Worm (Caenorhabditis elegans) whole organism, late embryonic: ENCODE measurements around the gene ztf-30.

Source experiments
- C38D4.7 ChIP-seq: fragments of 200-800 bp; sonication (Bioruptor generic); optimal IDR thresholded peaks from 2 replicates; lab custom pipeline; 2018; ENCODE audit warnings: mild to moderate bottlenecking, missing genetic modification characterization, moderate library complexity, missing compliant biosample characterization
- F13H6.1 ChIP-seq: sonication (generic microtip); optimal IDR thresholded peaks from 2 replicates; lab custom pipeline; 2016; ENCODE audit warnings: missing genetic modification characterization, missing compliant biosample characterization
- K02D7.2 ChIP-seq: sonication (generic microtip); optimal IDR thresholded peaks from 2 replicates; lab custom pipeline; 2017; ENCODE audit warnings: mild to moderate bottlenecking, missing genetic modification characterization, missing compliant biosample characterization
- Y22D7AL.16 ChIP-seq: sonication (generic microtip); optimal IDR thresholded peaks from 2 replicates; lab custom pipeline; 2016; ENCODE audit warnings: missing genetic modification characterization, missing compliant biosample characterization
- ama-1 ChIP-seq: fragments of 150-350 bp; optimal IDR thresholded peaks from 2 replicates; lab custom pipeline; 2014
- ceh-18 ChIP-seq: sonication (generic microtip); optimal IDR thresholded peaks from 2 replicates; lab custom pipeline; 2016; ENCODE audit warnings: missing genetic modification characterization, missing compliant biosample characterization
- ceh-2 ChIP-seq: sonication (generic microtip); optimal IDR thresholded peaks from 2 replicates; lab custom pipeline; 2016; ENCODE audit warnings: missing genotype, missing genetic modification characterization, missing compliant biosample characterization
- ceh-22 ChIP-seq: sonication (generic microtip); optimal IDR thresholded peaks from 2 replicates; lab custom pipeline; 2017; ENCODE audit warnings: missing biosample characterization, missing genetic modification characterization
- ceh-24 ChIP-seq: sonication (generic microtip); optimal IDR thresholded peaks from 2 replicates; lab custom pipeline; 2016; ENCODE audit warnings: mild to moderate bottlenecking, missing genetic modification characterization, missing compliant biosample characterization
- ceh-45 ChIP-seq: fragments of 200-800 bp; sonication (Bioruptor generic); IDR thresholded peaks from 2 replicates; pipeline ENCODE4 v1.3.6; 2022; ENCODE audit warnings: missing genetic modification reagents, missing genetic modification characterization, missing compliant biosample characterization
- ceh-6 ChIP-seq: fragments of 200-800 bp; sonication (Bioruptor generic); optimal IDR thresholded peaks from 2 replicates; lab custom pipeline; 2018; ENCODE audit warnings: mild to moderate bottlenecking, missing genetic modification characterization, missing compliant biosample characterization
- ceh-9 ChIP-seq: sonication (generic microtip); optimal IDR thresholded peaks from 2 replicates; lab custom pipeline; 2016; ENCODE audit warnings: mild to moderate bottlenecking, missing genetic modification characterization, inconsistent platforms, missing compliant biosample characterization
- che-1 ChIP-seq: sonication (generic microtip); optimal IDR thresholded peaks from 2 replicates; lab custom pipeline; 2016; ENCODE audit warnings: mild to moderate bottlenecking, missing genetic modification characterization, missing compliant biosample characterization
- dve-1 ChIP-seq: sonication (generic microtip); optimal IDR thresholded peaks from 2 replicates; lab custom pipeline; 2017; ENCODE audit warnings: antibody characterized with exemption, mild to moderate bottlenecking, missing genetic modification characterization, missing compliant biosample characterization
- ets-4 ChIP-seq: sonication (generic microtip); optimal IDR thresholded peaks from 2 replicates; lab custom pipeline; 2016; ENCODE audit warnings: missing genetic modification characterization, missing compliant biosample characterization
- eyg-1 ChIP-seq: sonication (generic microtip); optimal IDR thresholded peaks from 2 replicates; lab custom pipeline; 2016; ENCODE audit warnings: missing genotype, missing genetic modification characterization, missing compliant biosample characterization
- fax-1 ChIP-seq: sonication (generic microtip); optimal IDR thresholded peaks from 2 replicates; lab custom pipeline; 2016; ENCODE audit warnings: missing genotype, missing genetic modification characterization, missing compliant biosample characterization
- fkh-10 ChIP-seq: fragments of 150-350 bp; optimal IDR thresholded peaks from 2 replicates; lab custom pipeline; 2014; ENCODE audit warnings: missing biosample characterization, missing genetic modification reagents, missing genetic modification characterization
- gmeb-2 ChIP-seq: sonication (generic microtip); optimal IDR thresholded peaks from 2 replicates; lab custom pipeline; 2016; ENCODE audit warnings: missing genetic modification characterization, inconsistent platforms, missing compliant biosample characterization
- hlh-15 ChIP-seq: sonication (generic microtip); optimal IDR thresholded peaks from 2 replicates; lab custom pipeline; 2016; ENCODE audit warnings: missing genetic modification characterization, missing compliant biosample characterization
- hlh-30 ChIP-seq: sonication (generic microtip); optimal IDR thresholded peaks from 2 replicates; lab custom pipeline; 2017; ENCODE audit warnings: antibody characterized with exemption, missing genetic modification characterization, missing compliant biosample characterization; ENCODE audit not compliant: insufficient read depth
- hlh-6 ChIP-seq: sonication (generic microtip); optimal IDR thresholded peaks from 2 replicates; lab custom pipeline; 2016; ENCODE audit warnings: missing genotype, missing genetic modification characterization, missing compliant biosample characterization
- hlh-8 ChIP-seq: sonication (generic microtip); optimal IDR thresholded peaks from 2 replicates; lab custom pipeline; 2016; ENCODE audit warnings: missing genotype, missing genetic modification characterization, missing compliant biosample characterization
- lim-6 ChIP-seq: sonication (generic microtip); optimal IDR thresholded peaks from 2 replicates; lab custom pipeline; 2016; ENCODE audit warnings: missing genetic modification characterization, missing compliant biosample characterization
- lin-11 ChIP-seq: fragments of 200-800 bp; sonication (Bioruptor generic); optimal IDR thresholded peaks from 2 replicates; lab custom pipeline; 2018; ENCODE audit warnings: mild to moderate bottlenecking, missing genetic modification characterization, missing compliant biosample characterization
- madf-2 ChIP-seq: sonication (generic microtip); optimal IDR thresholded peaks from 2 replicates; lab custom pipeline; 2017; ENCODE audit warnings: missing genetic modification characterization, missing compliant biosample characterization
- mec-3 ChIP-seq: sonication (generic microtip); optimal IDR thresholded peaks from 2 replicates; lab custom pipeline; 2016; ENCODE audit warnings: borderline replicate concordance, missing genetic modification characterization, missing compliant biosample characterization
- nhr-11 ChIP-seq: fragments of 150-350 bp; optimal IDR thresholded peaks from 2 replicates; lab custom pipeline; 2014; ENCODE audit warnings: missing biosample characterization, missing genetic modification characterization
- npax-4 ChIP-seq: sonication (generic microtip); optimal IDR thresholded peaks from 2 replicates; lab custom pipeline; 2016; ENCODE audit warnings: missing genetic modification characterization, missing compliant biosample characterization
- pag-3 ChIP-seq: sonication (generic microtip); optimal IDR thresholded peaks from 2 replicates; lab custom pipeline; 2016; ENCODE audit warnings: missing compliant biosample characterization, missing genetic modification characterization, borderline replicate concordance
- pax-1 ChIP-seq: fragments of 150-350 bp; optimal IDR thresholded peaks from 2 replicates; lab custom pipeline; 2014; ENCODE audit warnings: missing biosample characterization, missing genetic modification characterization
- pros-1 ChIP-seq: fragments of 150-350 bp; optimal IDR thresholded peaks from 2 replicates; lab custom pipeline; 2014; ENCODE audit warnings: missing biosample characterization, missing genetic modification reagents, missing genetic modification characterization
- sdc-2 ChIP-seq: sonication (generic microtip); optimal IDR thresholded peaks from 2 replicates; lab custom pipeline; 2016; ENCODE audit warnings: missing genotype, missing genetic modification characterization, missing compliant biosample characterization
- sox-2 ChIP-seq: fragments of 200-800 bp; sonication (Bioruptor generic); IDR thresholded peaks from 2 replicates; pipeline ENCODE4 v1.3.6; 2022; ENCODE audit warnings: missing genetic modification reagents, missing genetic modification characterization, missing compliant biosample characterization
- sox-4 ChIP-seq: sonication (generic microtip); optimal IDR thresholded peaks from 2 replicates; lab custom pipeline; 2017; ENCODE audit warnings: mild to moderate bottlenecking, missing genetic modification characterization, inconsistent platforms, missing compliant biosample characterization
- tbx-2 ChIP-seq: sonication (generic microtip); optimal IDR thresholded peaks from 2 replicates; lab custom pipeline; 2016; ENCODE audit warnings: missing genetic modification characterization, missing compliant biosample characterization
- tbx-7 ChIP-seq: sonication (generic microtip); optimal IDR thresholded peaks from 2 replicates; lab custom pipeline; 2016; ENCODE audit warnings: missing genotype, missing genetic modification characterization, missing compliant biosample characterization
- ttx-3 ChIP-seq: sonication (generic microtip); optimal IDR thresholded peaks from 2 replicates; lab custom pipeline; 2016; ENCODE audit warnings: missing genetic modification reagents, missing genetic modification characterization, missing compliant biosample characterization
- unc-42 ChIP-seq: sonication (generic microtip); optimal IDR thresholded peaks from 2 replicates; lab custom pipeline; 2016; ENCODE audit warnings: missing genotype, missing genetic modification characterization, missing compliant biosample characterization
- unc-55 ChIP-seq: sonication (generic microtip); optimal IDR thresholded peaks from 2 replicates; lab custom pipeline; 2017; ENCODE audit warnings: missing biosample characterization, missing genetic modification reagents, missing genetic modification characterization
- zip-5 ChIP-seq: sonication (generic microtip); optimal IDR thresholded peaks from 2 replicates; lab custom pipeline; 2016; ENCODE audit warnings: missing genetic modification characterization, missing compliant biosample characterization
- ztf-16 ChIP-seq: sonication (generic microtip); optimal IDR thresholded peaks from 2 replicates; lab custom pipeline; 2017; ENCODE audit warnings: missing genetic modification characterization, missing compliant biosample characterization

The ztf-30 gene

DNA sequence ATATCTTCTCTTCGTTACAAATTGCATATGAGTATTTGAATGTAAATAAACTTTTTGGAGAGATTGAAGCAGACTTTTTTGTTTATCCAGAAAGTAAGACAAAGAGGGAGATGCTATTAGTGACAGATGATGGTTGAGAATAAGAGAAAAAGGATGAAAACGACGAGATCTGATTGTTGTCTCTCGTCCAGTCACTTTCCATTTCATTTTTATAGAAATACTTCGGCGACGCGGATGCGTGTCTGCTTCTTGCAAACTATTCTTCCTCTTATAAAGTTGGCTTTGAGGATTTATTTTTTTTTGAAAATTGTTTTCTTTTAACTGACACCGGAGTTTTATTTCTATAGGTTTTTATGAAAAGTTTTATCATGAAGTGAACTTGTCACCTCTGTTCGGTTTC, 42.0 kb downstream of the ztf-30 start:
- TF ChIP-seq eyg-1 (no peak), ceh-18 (tag; lab: Kevin White, UChicago) (no peak), zip-5 (no peak), fkh-10 (GFP tag; lab: Kevin White, UChicago) (no peak), hlh-6 (tag; lab: Kevin White, UChicago) (no peak), pax-1 (tag; lab: Kevin White, UChicago) (no peak), sox-4 (tag; lab: Kevin White, UChicago) (no peak), hlh-30 (tag; lab: Kevin White, UChicago) (no peak), sdc-2 (tag; lab: Kevin White, UChicago) (no peak), F13H6.1 (tag; lab: Kevin White, UChicago) (no peak), pros-1 (tag; lab: Kevin White, UChicago) (no peak), fax-1 (tag; lab: Kevin White, UChicago) (no peak), ttx-3 (tag; lab: Kevin White, UChicago) (no peak), gmeb-2 (tag; lab: Kevin White, UChicago) (no peak), npax-4 (tag; lab: Kevin White, UChicago) (no peak), sox-2 (no peak), nhr-11 (tag; lab: Kevin White, UChicago) (no peak), ama-1 (no peak), Y22D7AL.16 (tag; lab: Kevin White, UChicago) (no peak)

DNA sequence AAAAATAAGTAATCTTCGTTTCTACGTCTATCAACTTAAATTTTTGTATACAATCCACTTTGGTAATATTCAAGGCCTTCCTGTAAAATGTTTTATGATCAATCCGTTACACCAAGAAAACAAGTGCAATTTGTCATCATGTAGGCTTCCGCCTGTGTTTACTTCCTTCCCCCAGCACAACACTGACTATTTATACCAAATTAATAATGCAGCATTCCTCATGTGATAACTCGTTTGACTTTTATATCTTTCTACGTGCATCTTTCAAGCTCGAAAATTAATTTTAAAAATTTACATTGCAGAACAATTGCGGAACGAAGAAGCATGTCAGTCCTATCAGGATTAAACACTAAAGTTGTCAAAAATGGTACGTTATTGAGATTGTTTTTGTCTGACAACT, 43.2 kb downstream of the ztf-30 start, which contains the start of gene gsto-2:
gsto-2 (plus strand) TSS at position 301 of the 400 bp plus-strand sequence.
- no peak for TF ChIP-seq ceh-24
- TF ChIP-seq, all 69 proteins: peak for 0

DNA sequence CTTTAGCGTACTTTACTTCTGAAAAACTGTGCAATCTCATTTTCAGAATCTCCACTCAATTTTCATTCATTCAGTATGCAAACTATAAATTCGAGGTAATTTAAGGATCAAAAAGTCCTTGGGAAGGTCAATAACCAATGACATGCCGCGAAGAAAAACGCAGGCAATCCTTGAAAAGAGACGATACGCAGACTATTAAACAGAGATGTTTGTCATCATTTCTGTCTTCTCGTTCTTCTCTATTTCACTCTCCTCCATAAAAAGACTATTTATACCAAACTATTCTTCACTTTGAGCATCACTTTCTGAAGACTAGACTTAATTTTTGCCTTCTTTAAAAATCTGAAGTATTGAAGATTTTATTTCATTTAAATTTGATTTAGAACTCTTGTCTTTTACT, 45.5 kb downstream of the ztf-30 start, which contains the start of gene C02D5.4:
C02D5.4 (plus strand) TSS at position 41 of the 400 bp plus-strand sequence.
- TF ChIP-seq lin-11 (tag; lab: Kevin White, UChicago) = no peak
- TF ChIP-seq sdc-2 (tag; lab: Kevin White, UChicago) = no peak
- no peak for TF ChIP-seq Y22D7AL.16 (tag; lab: Kevin White, UChicago)
- TF ChIP-seq tbx-7 (tag; lab: Kevin White, UChicago) = no peak
- no peak for TF ChIP-seq dve-1 (tag; lab: Kevin White, UChicago)
- TF ChIP-seq che-1 (tag; lab: Kevin White, UChicago) = no peak
- no peak for TF ChIP-seq ets-4 (tag; lab: Kevin White, UChicago)
- TF ChIP-seq pag-3 (tag; lab: Kevin White, UChicago) = no peak
- no peak for TF ChIP-seq hlh-8 (tag; lab: Kevin White, UChicago)
- no peak for TF ChIP-seq ztf-16 (tag; lab: Kevin White, UChicago)
- TF ChIP-seq hlh-6 (tag; lab: Kevin White, UChicago) = no peak
- TF ChIP-seq tbx-2 (tag; lab: Kevin White, UChicago) = no peak
- TF ChIP-seq C38D4.7 (GFP tag; lab: Kevin White, UChicago) = no peak

DNA sequence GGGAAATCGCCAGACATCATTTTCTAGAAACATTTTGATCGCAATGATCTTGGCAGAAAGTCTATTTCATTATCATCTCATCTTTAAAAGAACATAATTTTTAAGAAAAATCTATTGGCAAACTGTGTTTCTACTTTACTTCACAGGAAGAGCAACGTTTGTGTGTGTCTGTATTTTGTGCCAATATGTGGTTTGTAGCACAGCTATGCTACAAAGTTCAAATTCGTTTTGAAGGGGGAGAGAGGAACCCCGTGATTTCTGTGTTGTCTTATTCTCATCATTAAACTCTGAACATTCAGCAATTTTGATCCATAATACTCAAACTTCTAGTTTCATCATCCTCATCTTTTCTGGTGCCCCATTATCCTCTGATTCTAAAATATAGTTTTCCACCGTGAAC, 46.0 kb downstream of the ztf-30 start:
- no peak for TF ChIP-seq C38D4.7 (GFP tag; lab: Kevin White, UChicago)
- no peak for TF ChIP-seq fax-1 (tag; lab: Kevin White, UChicago)
- no peak for TF ChIP-seq unc-55 (GFP tag; lab: Kevin White, UChicago)
- no peak for TF ChIP-seq ceh-9 (tag; lab: Kevin White, UChicago)
- no peak for TF ChIP-seq pros-1 (tag; lab: Kevin White, UChicago)
- TF ChIP-seq hlh-6 (tag; lab: Kevin White, UChicago) = no peak
- no peak for TF ChIP-seq madf-2 (tag; lab: Kevin White, UChicago)
- no peak for TF ChIP-seq ceh-2 (tag; lab: Kevin White, UChicago)

DNA sequence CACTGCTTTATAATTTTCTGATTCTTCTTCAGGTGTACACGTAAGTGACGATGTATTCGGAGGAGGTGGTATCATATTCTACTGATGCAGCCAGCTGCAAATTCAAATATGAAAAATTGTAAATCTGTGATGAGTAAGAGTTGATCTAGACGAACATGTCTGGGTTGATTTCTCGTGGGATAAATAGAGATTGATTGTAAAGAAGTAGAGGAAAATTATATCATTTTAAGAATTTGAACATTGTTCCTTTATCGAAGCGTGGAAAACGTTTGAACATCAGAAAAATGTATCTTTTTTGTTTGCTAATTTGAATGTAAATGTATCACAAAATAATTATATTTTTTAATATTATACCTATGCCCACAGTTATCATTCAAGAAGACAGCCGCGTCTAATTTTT, 52.2 kb downstream of the ztf-30 start, which contains the start of gene ZC21.6:
ZC21.6 (minus strand) TSS at position 101 of the 400 bp plus-strand sequence.
- TF ChIP-seq eyg-1 = no peak
- TF ChIP-seq fkh-10 (GFP tag; lab: Kevin White, UChicago) = no peak
- no peak for TF ChIP-seq fax-1 (tag; lab: Kevin White, UChicago)
- no peak for TF ChIP-seq lin-11 (tag; lab: Kevin White, UChicago)
- no peak for TF ChIP-seq ceh-22 (tag; lab: Kevin White, UChicago)
- TF ChIP-seq hlh-15 (tag; lab: Kevin White, UChicago) = no peak
- TF ChIP-seq npax-4 (tag; lab: Kevin White, UChicago) = no peak
- TF ChIP-seq ceh-45 (GFP tag; lab: Robert Waterston, UW) = no peak
- no peak for TF ChIP-seq unc-42 (tag; lab: Kevin White, UChicago)
- TF ChIP-seq pax-1 (tag; lab: Kevin White, UChicago) = no peak
- no peak for TF ChIP-seq K02D7.2 (tag; lab: Kevin White, UChicago)
- TF ChIP-seq lim-6 = no peak
- TF ChIP-seq ceh-6 = no peak
- TF ChIP-seq nhr-11 (tag; lab: Kevin White, UChicago) = no peak
- no peak for TF ChIP-seq mec-3 (tag; lab: Kevin White, UChicago)
- no peak for TF ChIP-seq che-1 (tag; lab: Kevin White, UChicago)
- TF ChIP-seq ttx-3 (tag; lab: Kevin White, UChicago) = no peak
- TF ChIP-seq hlh-8 (tag; lab: Kevin White, UChicago) = no peak
